Fruit fly (Drosophila melanogaster): ENCODE data around the gene Dph1.

The Dph1 gene

DNA sequence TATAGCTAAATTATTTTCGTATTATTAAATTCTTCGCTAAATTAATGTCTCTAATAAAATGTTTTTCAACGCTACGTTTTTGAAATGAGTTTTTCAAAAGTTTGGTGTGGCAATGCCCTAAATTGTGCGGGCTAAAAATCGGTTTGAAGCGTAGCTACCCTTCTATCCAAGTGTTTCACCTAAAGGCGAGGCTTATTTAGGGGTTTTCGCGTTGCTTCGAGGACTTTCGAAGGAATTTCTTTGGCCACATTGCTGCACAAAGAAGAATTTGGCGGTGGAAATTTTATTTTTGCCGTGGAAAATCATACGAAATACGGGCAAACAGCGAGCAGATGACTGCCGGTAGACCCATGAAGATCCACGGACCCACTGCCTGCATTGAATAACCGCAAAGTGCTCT is 15.0 kb downstream of the Dph1 start, which contains the start of gene TfIIEalpha (continued):
- peak; percentile 21 for TF ChIP-seq CG12391 (tag; optimal IDR thresholded peaks at IDR 0.05)
- no peak for TF ChIP-seq CG3065 (GFP tag; optimal IDR thresholded peaks at IDR 0.05)
- TF ChIP-seq CG15479 (GFP tag; optimal IDR thresholded peaks at IDR 0.05) = no peak
- peak; percentile 1 for TF ChIP-seq fu2 (GFP tag; optimal IDR thresholded peaks at IDR 0.05)
- TF ChIP-seq CG8478 (optimal IDR thresholded peaks at IDR 0.05) = no peak
- no peak for TF ChIP-seq slou (GFP tag; optimal IDR thresholded peaks at IDR 0.05)
- no peak for TF ChIP-seq ara (GFP tag; IDR thresholded peaks at IDR 0.05)
- no peak for TF ChIP-seq bowl (GFP tag; IDR thresholded peaks at IDR 0.05)
- peak; percentile 73 for TF ChIP-seq vvl (GFP tag; IDR thresholded peaks at IDR 0.05)
- TF ChIP-seq CG9609 (GFP tag; optimal IDR thresholded peaks at IDR 0.05) = no peak
- no peak for TF ChIP-seq schlank (tag; optimal IDR thresholded peaks at IDR 0.05)
- no peak for TF ChIP-seq Doc2 (GFP tag; IDR thresholded peaks at IDR 0.05)
- TF ChIP-seq Pdp1 (GFP tag; optimal IDR thresholded peaks at IDR 0.05) = peak in 1 of 2 experiments; percentile 56
- no peak for TF ChIP-seq Six4 (GFP tag; optimal IDR thresholded peaks at IDR 0.05)
- no peak for TF ChIP-seq CG10959 (GFP tag; IDR thresholded peaks at IDR 0.05)
- no peak for TF ChIP-seq unpg (GFP tag; optimal IDR thresholded peaks at IDR 0.05)
- TF ChIP-seq CG12219 (GFP tag; optimal IDR thresholded peaks at IDR 0.05) = no peak
- TF ChIP-seq bab2 (GFP tag; optimal IDR thresholded peaks at IDR 0.05) = no peak
- peak; percentile 26; the same call in 1 of the 4 replicates for TF ChIP-seq Dll (GFP tag; IDR thresholded peaks at IDR 0.05; ENCODE audit: partially characterized antibody)
- TF ChIP-seq Jarid2 (GFP tag; optimal IDR thresholded peaks at IDR 0.05) = no peak
- no peak for TF ChIP-seq CG7372 (GFP tag; IDR thresholded peaks at IDR 0.05)
- no peak for TF ChIP-seq CG11723 (GFP tag; optimal IDR thresholded peaks at IDR 0.05)
- TF ChIP-seq CG13624 (GFP tag; optimal IDR thresholded peaks at IDR 0.05) = peak; percentile 17
- no peak for TF ChIP-seq Trl (optimal IDR thresholded peaks at IDR 0.05)
- no peak for TF ChIP-seq Trl (GFP tag; optimal IDR thresholded peaks at IDR 0.05)
- TF ChIP-seq Sry-β (GFP tag; optimal IDR thresholded peaks at IDR 0.05) = no peak
- peak; percentile 46 for TF ChIP-seq gro (GFP tag; optimal IDR thresholded peaks at IDR 0.05)
- no peak for TF ChIP-seq CG17568 (GFP tag; optimal IDR thresholded peaks at IDR 0.05)
- peak; percentile 76 for TF ChIP-seq Ets65A (GFP tag)
- no peak for TF ChIP-seq CG7963 (GFP tag; IDR thresholded peaks at IDR 0.05; ENCODE audit: partially characterized antibody)
- no peak for TF ChIP-seq CG11085 (GFP tag; IDR thresholded peaks at IDR 0.05)
- TF ChIP-seq CG2712 (tag; optimal IDR thresholded peaks at IDR 0.05) = peak; percentile 7
- TF ChIP-seq CTCF (GFP tag; optimal IDR thresholded peaks at IDR 0.05) = peak; percentile 16
- TF ChIP-seq CG3726 (GFP tag; IDR thresholded peaks at IDR 0.05) = no peak
- no peak for TF ChIP-seq Sox102F (GFP tag; optimal IDR thresholded peaks at IDR 0.05)
- peak in 1 of 2 experiments; percentile 4 for TF ChIP-seq insv (GFP tag; optimal IDR thresholded peaks at IDR 0.05)
- TF ChIP-seq gsb (GFP tag; IDR thresholded peaks at IDR 0.05) = no peak
- TF ChIP-seq CG6654 (GFP tag; optimal IDR thresholded peaks at IDR 0.05) = no peak
- no peak for TF ChIP-seq Chrac-16 (GFP tag; optimal IDR thresholded peaks at IDR 0.05)
- TF ChIP-seq pum (GFP tag; optimal IDR thresholded peaks at IDR 0.05) = no peak
- TF ChIP-seq slp2 (GFP tag; optimal IDR thresholded peaks at IDR 0.05) = no peak
- no peak for TF ChIP-seq jigr1 (GFP tag; IDR thresholded peaks at IDR 0.05)
- no peak for TF ChIP-seq fd3F (GFP tag; optimal IDR thresholded peaks at IDR 0.05)
- TF ChIP-seq Dip3 (GFP tag; optimal IDR thresholded peaks at IDR 0.05) = no peak
- TF ChIP-seq dimm (GFP tag; IDR thresholded peaks at IDR 0.05) = no peak
- no peak for TF ChIP-seq Fer3 (tag; optimal IDR thresholded peaks at IDR 0.05)
- TF ChIP-seq gce (GFP tag; IDR thresholded peaks at IDR 0.05) = no peak
- TF ChIP-seq CG2199 (GFP tag; IDR thresholded peaks at IDR 0.05) = peak; percentile 59; the same call in 1 of the 3 replicates
- TF ChIP-seq CG3847 (GFP tag; IDR thresholded peaks at IDR 0.05) = peak; percentile 74
- no peak for TF ChIP-seq Fer2 (tag; optimal IDR thresholded peaks at IDR 0.05)
- TF ChIP-seq gcm (GFP tag; optimal IDR thresholded peaks at IDR 0.05) = no peak
- peak; percentile 15 for TF ChIP-seq CrebB (tag; optimal IDR thresholded peaks at IDR 0.05)
- TF ChIP-seq CG11504 (tag; optimal IDR thresholded peaks at IDR 0.05) = peak; percentile 39
- no peak for TF ChIP-seq Taf1 (GFP tag; IDR thresholded peaks at IDR 0.05)

Data from whole organism, embryonic.